Worm (Caenorhabditis elegans): ENCODE measurements around the gene lgc-24.

The lgc-24 gene

ce11 chrX:12093043-12093442 is 24.7 kb downstream of the lgc-24 start, which contains the start of gene W03G11.4:
TSS of gene W03G11.4 (minus strand) at chrX:12093143.
- TF ChIP-seq unc-62 (GFP tag; optimal IDR thresholded peaks at IDR 0.05): no peak

ce11 chrX:12093992-12094391 is 25.6 kb downstream of the lgc-24 start:
- no peak for TF ChIP-seq unc-62 (GFP tag; optimal IDR thresholded peaks at IDR 0.05)

- TF ChIP-seq unc-62 (GFP tag; optimal IDR thresholded peaks at IDR 0.05): no peak
Observed at ce11 chrX:12095200-12095599, 26.9 kb downstream of the lgc-24 start.

- no peak for TF ChIP-seq unc-62 (GFP tag; optimal IDR thresholded peaks at IDR 0.05)
Observed at ce11 chrX:12097995-12098394, 29.6 kb downstream of the lgc-24 start.

ce11 chrX:12103712-12104111 is 35.4 kb downstream of the lgc-24 start, which contains the start of gene W03G11.3:
TSS of gene W03G11.3 (minus strand) at chrX:12103812.
- TF ChIP-seq unc-62 (GFP tag; optimal IDR thresholded peaks at IDR 0.05): no peak

ce11 chrX:12104630-12105029 is 36.3 kb downstream of the lgc-24 start, which contains the start of gene col-181:
TSS of gene col-181 (plus strand) at chrX:12104930.
- TF ChIP-seq unc-62 (GFP tag; optimal IDR thresholded peaks at IDR 0.05): no peak

ce11 chrX:12105458-12105857 is 37.1 kb downstream of the lgc-24 start:
- no peak for TF ChIP-seq unc-62 (GFP tag; optimal IDR thresholded peaks at IDR 0.05)

- TF ChIP-seq unc-62 (GFP tag; optimal IDR thresholded peaks at IDR 0.05): no peak
Observed at ce11 chrX:12106004-12106403, 37.7 kb downstream of the lgc-24 start.

- TF ChIP-seq unc-62 (GFP tag; optimal IDR thresholded peaks at IDR 0.05): no peak
Observed at ce11 chrX:12108517-12109216, 40.3 kb downstream of the lgc-24 start, which contains the start of the genes W03G11.2 and lgc-13. TSS of gene W03G11.2 (minus strand) at chrX:12108617. TSS of gene lgc-13 (plus strand) at chrX:12109166.

ce11 chrX:12111213-12111612 is 42.9 kb downstream of the lgc-24 start, which contains the start of gene lgc-14:
TSS of gene lgc-14 (plus strand) at chrX:12111513.
- TF ChIP-seq unc-62 (GFP tag; optimal IDR thresholded peaks at IDR 0.05): no peak

ce11 chrX:12114024-12114423 is 45.7 kb downstream of the lgc-24 start, which contains the start of gene lgc-15:
TSS of gene lgc-15 (plus strand) at chrX:12114324.
- no peak for TF ChIP-seq unc-62 (GFP tag; optimal IDR thresholded peaks at IDR 0.05)

ce11 chrX:12118340-12118739 is 50.0 kb downstream of the lgc-24 start, which contains the start of gene lgc-16:
TSS of gene lgc-16 (plus strand) at chrX:12118640.
- no peak for TF ChIP-seq unc-62 (GFP tag; optimal IDR thresholded peaks at IDR 0.05)
